Fruit fly (Drosophila melanogaster): ENCODE data around the gene Srp68.
A peak's percentile ranks its signal among the peaks of the same experiment; 100 is the strongest.

The Srp68 gene

DNA sequence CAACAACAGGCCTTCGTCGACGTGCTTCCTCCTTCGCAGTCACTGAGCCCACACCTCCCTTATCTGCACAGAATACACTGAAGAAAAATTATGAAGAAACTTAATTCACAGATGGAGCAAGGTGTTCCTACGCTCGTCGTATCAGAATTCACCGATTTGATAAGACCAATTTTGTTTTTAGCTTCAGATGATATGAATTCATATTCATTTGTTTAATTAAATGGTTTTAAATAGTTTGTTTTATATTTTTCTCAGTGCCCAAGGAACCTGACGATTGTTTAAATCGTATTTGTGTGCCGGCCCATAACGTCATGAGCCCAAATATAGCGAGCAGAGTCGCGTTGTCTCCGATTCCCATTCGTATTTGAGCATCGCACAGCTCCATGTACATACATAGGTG is 48.8 kb downstream of the Srp68 start (continued):
- TF ChIP-seq bigmax (GFP tag; optimal IDR thresholded peaks at IDR 0.05): no peak
- no peak for TF ChIP-seq CG4328 (GFP tag; optimal IDR thresholded peaks at IDR 0.05)
- peak; percentile 74 for TF ChIP-seq CG1024 (GFP tag; IDR thresholded peaks at IDR 0.05)
- TF ChIP-seq MESR4 (GFP tag; optimal IDR thresholded peaks at IDR 0.05): peak; percentile 7
- TF ChIP-seq GATAe (GFP tag; conservative IDR thresholded peaks at IDR 0.05): no peak
- TF ChIP-seq Lhr (GFP tag; optimal IDR thresholded peaks at IDR 0.05): peak; percentile 23
- TF ChIP-seq Ssrp (tag; optimal IDR thresholded peaks at IDR 0.05): peak; percentile 58
- TF ChIP-seq Adf1 (GFP tag; IDR thresholded peaks at IDR 0.05): no peak
- no peak for TF ChIP-seq prd (optimal IDR thresholded peaks at IDR 0.05)
- TF ChIP-seq prd (GFP tag; IDR thresholded peaks at IDR 0.05): peak; percentile 89
- TF ChIP-seq ssp (GFP tag; IDR thresholded peaks at IDR 0.05): peak; percentile 34; the same call in 1 of the 2 replicates
- TF ChIP-seq Fer3 (tag; optimal IDR thresholded peaks at IDR 0.05): peak; percentile 15
- no peak for TF ChIP-seq ham (GFP tag; IDR thresholded peaks at IDR 0.05)
- peak; percentile 48; the same call in 1 of the 2 replicates for TF ChIP-seq CG32532 (GFP tag; IDR thresholded peaks at IDR 0.05)
- peak; percentile 35 for TF ChIP-seq CG12659 (GFP tag; optimal IDR thresholded peaks at IDR 0.05)
- no peak for TF ChIP-seq B-H2 (GFP tag; optimal IDR thresholded peaks at IDR 0.05)
- no peak for TF ChIP-seq CG7928 (GFP tag; optimal IDR thresholded peaks at IDR 0.05)
- TF ChIP-seq CG43689 (GFP tag; IDR thresholded peaks at IDR 0.05): no peak
- TF ChIP-seq Drgx (GFP tag; IDR thresholded peaks at IDR 0.05): no peak
- no peak for TF ChIP-seq B-H1 (GFP tag; IDR thresholded peaks at IDR 0.05)
- TF ChIP-seq Antp (GFP tag; optimal IDR thresholded peaks at IDR 0.05): peak; percentile 28
- peak; percentile 66 for TF ChIP-seq trem (tag; optimal IDR thresholded peaks at IDR 0.05)
- TF ChIP-seq Max (GFP tag; optimal IDR thresholded peaks at IDR 0.05): peak; percentile 55
- peak; percentile 56 for TF ChIP-seq Oli (tag; optimal IDR thresholded peaks at IDR 0.05)
- TF ChIP-seq kni (GFP tag; optimal IDR thresholded peaks at IDR 0.05): no peak
- peak; percentile 65 for TF ChIP-seq Camta (GFP tag; optimal IDR thresholded peaks at IDR 0.05)
- no peak for TF ChIP-seq CG6791 (GFP tag; IDR thresholded peaks at IDR 0.05; ENCODE audit: partially characterized antibody)
- peak; percentile 91 for TF ChIP-seq zfh1 (GFP tag; IDR thresholded peaks at IDR 0.05)
- no peak for TF ChIP-seq CG6654 (GFP tag; optimal IDR thresholded peaks at IDR 0.05)
- peak; percentile 64 for TF ChIP-seq CG12744 (GFP tag; optimal IDR thresholded peaks at IDR 0.05)
- no peak for TF ChIP-seq emc (GFP tag; optimal IDR thresholded peaks at IDR 0.05)
- TF ChIP-seq row (GFP tag; IDR thresholded peaks at IDR 0.05): peak; percentile 75
- TF ChIP-seq CG12769 (tag; optimal IDR thresholded peaks at IDR 0.05): peak; percentile 34
- TF ChIP-seq Hand (GFP tag; optimal IDR thresholded peaks at IDR 0.05): no peak
- no peak for TF ChIP-seq CG11560 (tag; IDR thresholded peaks at IDR 0.05)
- TF ChIP-seq Ravus (GFP tag; IDR thresholded peaks at IDR 0.05): no peak
- peak; percentile 75 for TF ChIP-seq CG10209 (GFP tag; optimal IDR thresholded peaks at IDR 0.05)
- TF ChIP-seq Gsc (GFP tag; IDR thresholded peaks at IDR 0.05): peak; percentile 19; the same call in 1 of the 2 replicates
- peak in 1 of 2 experiments; percentile 77 for TF ChIP-seq tll (GFP tag; optimal IDR thresholded peaks at IDR 0.05)
- TF ChIP-seq CG16813 (GFP tag; IDR thresholded peaks at IDR 0.05; ENCODE audit: partially characterized antibody): no peak
- TF ChIP-seq lola (GFP tag; optimal IDR thresholded peaks at IDR 0.05): peak in 1 of 3 experiments; percentile 87
- no peak for TF ChIP-seq CG12071 (GFP tag; optimal IDR thresholded peaks at IDR 0.05)
- TF ChIP-seq Rx (GFP tag; IDR thresholded peaks at IDR 0.05): 0 out of 2 replicates have a peak, but pooled peaks have one; percentile 5
- TF ChIP-seq CG8359 (GFP tag; optimal IDR thresholded peaks at IDR 0.05; ENCODE audit: borderline replicate concordance): no peak
- no peak for TF ChIP-seq CG15073 (GFP tag; optimal IDR thresholded peaks at IDR 0.05)
- TF ChIP-seq CG10431 (GFP tag; optimal IDR thresholded peaks at IDR 0.05): no peak
- TF ChIP-seq CG7963 (GFP tag; IDR thresholded peaks at IDR 0.05; ENCODE audit: partially characterized antibody): no peak
- peak; percentile 24 for TF ChIP-seq CG6813 (GFP tag; optimal IDR thresholded peaks at IDR 0.05)
- TF ChIP-seq CG14667 (GFP tag; IDR thresholded peaks at IDR 0.05): no peak
- peak; percentile 60 for TF ChIP-seq NC2α (GFP tag; optimal IDR thresholded peaks at IDR 0.05)
